Worm (Caenorhabditis elegans) whole organism, young adult: ENCODE measurements around the gene nhr-19.

Experiments used
- ama-1 ChIP-seq, 3 experiments: fragments of 150-350 bp in 1 of 3; sonication (generic microtip) in 2 of 3; optimal IDR thresholded peaks; 2 replicates each; lab custom pipeline; 2014 to 2018; ENCODE audit warnings: missing biosample characterization in 2 of 3, missing genetic modification characterization in 2 of 3, missing genetic modification reagents in 2 of 3
- ceh-91 ChIP-seq: fragments of 200-800 bp; sonication (Bioruptor generic); IDR thresholded peaks from 2 replicates; pipeline ENCODE4 v1.3.6; 2022; ENCODE audit warnings: missing genetic modification reagents, missing genetic modification characterization, missing compliant biosample characterization
- him-1 ChIP-seq: sonication (generic microtip); optimal IDR thresholded peaks from 2 replicates; lab custom pipeline; 2016; ENCODE audit warnings: missing genotype, missing genetic modification reagents, missing genetic modification characterization, missing compliant biosample characterization
- hrde-1 ChIP-seq: sonication (generic microtip); optimal IDR thresholded peaks from 2 replicates; lab custom pipeline; 2016; ENCODE audit warnings: missing genetic modification characterization, mild to moderate bottlenecking, missing compliant biosample characterization, moderate library complexity, missing genotype, missing genetic modification reagents, borderline replicate concordance
- lin-40 ChIP-seq: sonication (generic microtip); optimal IDR thresholded peaks from 2 replicates; lab custom pipeline; 2016; ENCODE audit warnings: missing genetic modification characterization, mild to moderate bottlenecking, missing compliant biosample characterization, missing genotype, missing genetic modification reagents
- sea-2 ChIP-seq: fragments of 200-800 bp; sonication (Bioruptor generic); IDR thresholded peaks from 2 replicates; pipeline ENCODE4 v1.3.6; 2022; ENCODE audit warnings: missing genetic modification characterization, missing compliant biosample characterization
- snpc-1.3 ChIP-seq: sonication (generic microtip); optimal IDR thresholded peaks from 2 replicates; lab custom pipeline; 2017; ENCODE audit warnings: missing genetic modification characterization, mild to moderate bottlenecking, missing compliant biosample characterization, antibody characterized with exemption, moderate library complexity, missing genotype, missing genetic modification reagents; ENCODE audit not compliant: insufficient read depth
- somi-1 ChIP-seq: fragments of 200-800 bp; sonication (Bioruptor generic); optimal IDR thresholded peaks from 2 replicates; lab custom pipeline; 2018; ENCODE audit warnings: mild to moderate bottlenecking, missing genetic modification characterization, missing compliant biosample characterization
- sptf-2 ChIP-seq: fragments of 200-800 bp; sonication (Bioruptor generic); optimal IDR thresholded peaks from 2 replicates; lab custom pipeline; 2018; ENCODE audit warnings: mild to moderate bottlenecking, missing genetic modification characterization, missing compliant biosample characterization

- no peak for TF ChIP-seq lin-40 (tag; lab: Kevin White, UChicago)
- no peak for TF ChIP-seq sptf-2 (GFP tag; lab: Kevin White, UChicago)
- no peak for TF ChIP-seq him-1 (tag; lab: Kevin White, UChicago)
- no peak for TF ChIP-seq sea-2 (GFP tag; lab: Robert Waterston, UW)
- TF ChIP-seq somi-1 (GFP tag; lab: Kevin White, UChicago), result no peak
- TF ChIP-seq hrde-1 (tag; lab: Kevin White, UChicago), result no peak
- no peak for TF ChIP-seq ceh-91 (GFP tag; lab: Robert Waterston, UW)
- TF ChIP-seq snpc-1.3 (tag; lab: Kevin White, UChicago), result no peak
- no peak for TF ChIP-seq ama-1 (optimal IDR thresholded peaks at IDR 0.05; lab: Kevin White, UChicago)
- TF ChIP-seq ama-1 (GFP tag; optimal IDR thresholded peaks at IDR 0.05; lab: Kevin White, UChicago), result no peak
Measured at ce11 chrII:9604063-9604462, 1.3 kb downstream of the nhr-19 start.
